Worm (Caenorhabditis elegans): ENCODE measurements around the gene K06H6.5.

Gene K06H6.5

DNA sequence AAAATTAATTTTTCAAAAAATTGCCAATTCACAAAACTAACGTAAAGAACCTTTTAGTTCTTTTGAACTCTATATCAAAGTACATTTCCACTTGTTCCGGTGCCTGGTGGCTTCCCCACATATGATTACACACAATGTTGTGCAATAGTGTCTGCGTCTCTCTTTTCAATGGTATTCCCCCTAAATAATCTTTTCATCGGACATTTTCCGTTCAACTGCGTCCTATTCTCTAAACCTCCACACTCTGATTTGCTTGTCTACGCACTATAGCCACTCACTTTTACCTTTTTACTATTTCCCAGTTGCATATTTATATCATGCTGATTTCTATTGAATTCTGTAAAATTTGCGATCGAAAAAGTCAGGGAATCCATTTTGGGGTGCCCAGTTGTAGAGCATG, 44.1 kb upstream of the K06H6.5 start, which contains the start of gene nhr-58 (continued):
- TF ChIP-seq rnt-1 (tag; optimal IDR thresholded peaks at IDR 0.05) (peak; percentile 45), ceh-82 (tag; optimal IDR thresholded peaks at IDR 0.05) (peak in 2 of 3 experiments; percentile 12 to 54), fkh-8 (tag; optimal IDR thresholded peaks at IDR 0.05) (peak; percentile 75), unc-30 (tag; optimal IDR thresholded peaks at IDR 0.05) (no peak), tbx-2 (tag; optimal IDR thresholded peaks at IDR 0.05) (peak; percentile 23), dpl-1 (GFP tag; optimal IDR thresholded peaks at IDR 0.05) (peak in 2 of 3 experiments; percentile 8 to 17), sox-4 (tag; optimal IDR thresholded peaks at IDR 0.05) (no peak), elt-3 (tag; optimal IDR thresholded peaks at IDR 0.05) (peak in 2 of 6 experiments; percentile 18 to 29)

DNA sequence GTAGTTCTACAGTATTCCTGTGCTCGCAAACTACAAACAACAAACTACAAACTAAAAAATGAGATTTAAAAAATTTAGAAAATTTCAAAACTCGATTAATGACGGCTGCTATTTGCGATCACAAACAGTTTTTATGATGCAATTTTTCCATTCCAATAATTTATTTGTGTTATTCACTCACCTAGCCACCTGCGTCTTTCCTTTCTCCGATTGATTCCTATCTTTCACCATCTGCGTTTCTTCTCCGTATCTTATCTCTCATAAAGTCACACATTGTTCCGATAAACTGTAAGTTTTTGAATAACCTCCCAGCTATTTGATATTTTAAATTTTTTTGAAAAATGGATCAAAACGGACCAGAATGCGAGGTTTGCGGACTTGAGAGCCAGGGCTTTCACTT, 42.0 kb upstream of the K06H6.5 start, which contains the start of gene nhr-132:
nhr-132 (plus strand) TSS at position 271 of the 400 bp plus-strand sequence.
- TF ChIP-seq tbx-2 (tag; optimal IDR thresholded peaks at IDR 0.05) (no peak), isw-1 (GFP tag; IDR thresholded peaks at IDR 0.05) (no peak), nhr-20 (tag; optimal IDR thresholded peaks at IDR 0.05) (peak; percentile 56), tlp-1 (tag; optimal IDR thresholded peaks at IDR 0.05) (no peak), lin-15B (tag; optimal IDR thresholded peaks at IDR 0.05) (no peak), mep-1 (tag; optimal IDR thresholded peaks at IDR 0.05) (peak; percentile 54), nhr-90 (tag; optimal IDR thresholded peaks at IDR 0.05; ENCODE audit: poor library complexity) (peak; percentile 13), dsc-1 (tag; optimal IDR thresholded peaks at IDR 0.05) (no peak), zag-1 (tag; optimal IDR thresholded peaks at IDR 0.05) (no peak), unc-98 (GFP tag; IDR thresholded peaks at IDR 0.05) (no peak), ceh-8 (GFP tag; optimal IDR thresholded peaks at IDR 0.05) (no peak), blmp-1 (tag; optimal IDR thresholded peaks at IDR 0.05) (peak; percentile 43), ceh-63 (GFP tag; optimal IDR thresholded peaks at IDR 0.05) (no peak), nhr-85 (tag) (peak; percentile 77), sptf-1 (tag; optimal IDR thresholded peaks at IDR 0.05) (no peak), F16B12.6 (tag; optimal IDR thresholded peaks at IDR 0.05) (no peak), hlh-4 (tag; optimal IDR thresholded peaks at IDR 0.05) (no peak), nhr-77 (tag; optimal IDR thresholded peaks at IDR 0.05) (peak; percentile 28), ama-1 (optimal IDR thresholded peaks at IDR 0.05) (no peak), efl-3 (GFP tag; optimal IDR thresholded peaks at IDR 0.05) (no peak), efl-1 (optimal IDR thresholded peaks at IDR 0.05) (peak in 1 of 2 experiments; percentile 1), efl-1 (GFP tag; optimal IDR thresholded peaks at IDR 0.05 in 1 of 2) (no peak), sox-4 (tag; optimal IDR thresholded peaks at IDR 0.05) (no peak), ets-5 (GFP tag; IDR thresholded peaks at IDR 0.05) (no peak), xbp-1 (tag; optimal IDR thresholded peaks at IDR 0.05) (no peak), unc-130 (tag; optimal IDR thresholded peaks at IDR 0.05) (no peak), snu-23 (GFP tag; optimal IDR thresholded peaks at IDR 0.05) (peak; percentile 57), mdl-1 (tag; optimal IDR thresholded peaks at IDR 0.05) (peak in 1 of 2 experiments; percentile 19), lin-35 (GFP tag; optimal IDR thresholded peaks at IDR 0.05) (peak in 1 of 2 experiments; percentile 44), lin-14 (GFP tag; optimal IDR thresholded peaks at IDR 0.05) (peak; percentile 92), aly-2 (tag; optimal IDR thresholded peaks at IDR 0.05) (no peak), elt-3 (tag; optimal IDR thresholded peaks at IDR 0.05) (peak in 2 of 6 experiments; percentile 25 to 44), elt-2 (tag; optimal IDR thresholded peaks at IDR 0.05) (peak; percentile 35), Y116A8C.19 (tag; optimal IDR thresholded peaks at IDR 0.05; ENCODE audit: borderline replicate concordance) (no peak), unc-30 (tag; optimal IDR thresholded peaks at IDR 0.05) (no peak), nhr-84 (tag; optimal IDR thresholded peaks at IDR 0.05) (no peak), aha-1 (tag; optimal IDR thresholded peaks at IDR 0.05) (no peak), dpl-1 (GFP tag; optimal IDR thresholded peaks at IDR 0.05) (peak in 1 of 3 experiments; percentile 16), C34B4.2 (tag; optimal IDR thresholded peaks at IDR 0.05) (no peak), irx-1 (tag; optimal IDR thresholded peaks at IDR 0.05) (no peak), ceh-88 (GFP tag; IDR thresholded peaks at IDR 0.05) (no peak), lsy-2 (tag; optimal IDR thresholded peaks at IDR 0.05) (peak in 1 of 2 experiments; percentile 0)

All from whole organism, L1 larva.